Worm (Caenorhabditis elegans): ENCODE measurements around the gene wrt-9.

Gene wrt-9

ce11 chrX:1623048-1623447 is 46.6 kb downstream of the wrt-9 start:
- TF ChIP-seq dao-5 (tag; optimal IDR thresholded peaks at IDR 0.05): no peak
- no peak for TF ChIP-seq W03F9.2 (tag; optimal IDR thresholded peaks at IDR 0.05)
- TF ChIP-seq him-1 (tag; optimal IDR thresholded peaks at IDR 0.05): no peak

ce11 chrX:1627013-1627412 is 50.6 kb downstream of the wrt-9 start:
- TF ChIP-seq dao-5 (tag; optimal IDR thresholded peaks at IDR 0.05): peak; percentile 49
- TF ChIP-seq W03F9.2 (tag; optimal IDR thresholded peaks at IDR 0.05): peak; percentile 97
- TF ChIP-seq him-1 (tag; optimal IDR thresholded peaks at IDR 0.05): peak; percentile 98

ce11 chrX:1627837-1628236 is 51.4 kb downstream of the wrt-9 start, which contains the start of gene fbxb-58:
fbxb-58 (plus strand) TSS chrX:1628137.
- no peak for TF ChIP-seq dao-5 (tag; optimal IDR thresholded peaks at IDR 0.05)
- no peak for TF ChIP-seq W03F9.2 (tag; optimal IDR thresholded peaks at IDR 0.05)
- TF ChIP-seq him-1 (tag; optimal IDR thresholded peaks at IDR 0.05): no peak

ce11 chrX:1629746-1630145 is 53.3 kb downstream of the wrt-9 start:
- TF ChIP-seq him-1 (tag; optimal IDR thresholded peaks at IDR 0.05) (no peak), dao-5 (tag; optimal IDR thresholded peaks at IDR 0.05) (no peak), W03F9.2 (tag; optimal IDR thresholded peaks at IDR 0.05) (no peak)

ce11 chrX:1630881-1631516 is 54.6 kb downstream of the wrt-9 start, which contains the start of gene ZK380.2:
ZK380.2 (plus strand) TSS chrX:1631466.
- TF ChIP-seq W03F9.2 (tag; optimal IDR thresholded peaks at IDR 0.05) (no peak), dao-5 (tag; optimal IDR thresholded peaks at IDR 0.05) (no peak), him-1 (tag; optimal IDR thresholded peaks at IDR 0.05) (no peak)

Data from whole organism, L4/young adult.